Worm (Caenorhabditis elegans): Measurements from ENCODE around the gene npa-1.

ce11 chrV:7118796-7119195 lies 43.2 kb downstream of the npa-1 start, which contains the start of gene srx-33:
- no peak for TF ChIP-seq tab-1 (GFP tag; IDR thresholded peaks at IDR 0.05)
- TF ChIP-seq ztf-23 (GFP tag; IDR thresholded peaks at IDR 0.05) = no peak
- TF ChIP-seq T22C8.4 (GFP tag; IDR thresholded peaks at IDR 0.05) = no peak
- no peak for TF ChIP-seq flt-1 (GFP tag; IDR thresholded peaks at IDR 0.05)
- no peak for TF ChIP-seq ref-1 (GFP tag; conservative IDR thresholded peaks at IDR 0.05)
- TF ChIP-seq med-1 (GFP tag; optimal IDR thresholded peaks at IDR 0.05; ENCODE audit: insufficient read depth) = no peak

Data from whole organism, midembryonic.